Fruit fly (Drosophila melanogaster): Measurements from ENCODE around the gene CG6695.
A peak's percentile ranks its signal among the peaks of the same experiment; 100 is the strongest.

CG6695 gene

dm6 chr3R:24659173-24659846 is 4.3 kb downstream of the CG6695 start, which contains the start of gene CG31126:
Gene CG31126 (plus strand): TSS chr3R:24659621.
- no peak for TF ChIP-seq CG32121 (GFP tag; IDR thresholded peaks at IDR 0.05)
- no peak for TF ChIP-seq gl (tag; optimal IDR thresholded peaks at IDR 0.05)
- no peak for TF ChIP-seq Ets98B (GFP tag; IDR thresholded peaks at IDR 0.05)
- TF ChIP-seq CG4496 (GFP tag; IDR thresholded peaks at IDR 0.05), result no peak
- TF ChIP-seq CG14655 (GFP tag; optimal IDR thresholded peaks at IDR 0.05), result no peak

dm6 chr3R:24661679-24662411 is 6.9 kb downstream of the CG6695 start, which contains the start of gene Ppox:
Gene Ppox (minus strand): TSS chr3R:24661851.
- TF ChIP-seq CG4496 (GFP tag; IDR thresholded peaks at IDR 0.05), result no peak
- TF ChIP-seq CG34367 (tag; optimal IDR thresholded peaks at IDR 0.05), result no peak
- no peak for TF ChIP-seq EcR (GFP tag; optimal IDR thresholded peaks at IDR 0.05)
- TF ChIP-seq Snoo (tag; optimal IDR thresholded peaks at IDR 0.05), result no peak
- TF ChIP-seq fd96Ca (GFP tag; IDR thresholded peaks at IDR 0.05), result no peak
- no peak for TF ChIP-seq Pif1A (GFP tag; optimal IDR thresholded peaks at IDR 0.05)
- TF ChIP-seq gl (tag; optimal IDR thresholded peaks at IDR 0.05), result no peak
- no peak for TF ChIP-seq rn (GFP tag; IDR thresholded peaks at IDR 0.05)

dm6 chr3R:24662412-24662796 is 7.4 kb downstream of the CG6695 start, which contains the start of gene slo:
Gene slo (plus strand): TSS chr3R:24662491.
- TF ChIP-seq CG32121 (GFP tag; IDR thresholded peaks at IDR 0.05) (no peak), CG14655 (GFP tag; optimal IDR thresholded peaks at IDR 0.05) (no peak), D1 (tag; optimal IDR thresholded peaks at IDR 0.05) (no peak), rn (GFP tag; IDR thresholded peaks at IDR 0.05) (no peak), fd96Ca (GFP tag; IDR thresholded peaks at IDR 0.05) (no peak), Ets98B (GFP tag; IDR thresholded peaks at IDR 0.05) (no peak), CG17806 (tag; optimal IDR thresholded peaks at IDR 0.05) (no peak), gl (tag; optimal IDR thresholded peaks at IDR 0.05) (no peak), CG9948 (tag; optimal IDR thresholded peaks at IDR 0.05) (no peak), CG15710 (tag; optimal IDR thresholded peaks at IDR 0.05) (no peak), EcR (GFP tag; optimal IDR thresholded peaks at IDR 0.05) (no peak), CG12605 (GFP tag; IDR thresholded peaks at IDR 0.05) (no peak), CG13204 (GFP tag; optimal IDR thresholded peaks at IDR 0.05) (no peak), CG8159 (tag; optimal IDR thresholded peaks at IDR 0.05) (no peak), Pif1A (GFP tag; optimal IDR thresholded peaks at IDR 0.05) (no peak)

dm6 chr3R:24663044-24663443 is 8.1 kb downstream of the CG6695 start:
- TF ChIP-seq fd96Ca (GFP tag; IDR thresholded peaks at IDR 0.05), result no peak
- TF ChIP-seq CG32121 (GFP tag; IDR thresholded peaks at IDR 0.05), result no peak
- no peak for TF ChIP-seq D1 (tag; optimal IDR thresholded peaks at IDR 0.05)
- no peak for TF ChIP-seq EcR (GFP tag; optimal IDR thresholded peaks at IDR 0.05)
- TF ChIP-seq Pif1B (GFP tag; optimal IDR thresholded peaks at IDR 0.05), result no peak
- TF ChIP-seq gl (tag; optimal IDR thresholded peaks at IDR 0.05), result no peak

dm6 chr3R:24667538-24668207 is 12.7 kb downstream of the CG6695 start:
- TF ChIP-seq CG10348 (GFP tag; IDR thresholded peaks at IDR 0.05) (no peak), Ets98B (GFP tag; IDR thresholded peaks at IDR 0.05) (peak; percentile 26; the same call in 1 of the 2 replicates), CG13204 (GFP tag; optimal IDR thresholded peaks at IDR 0.05) (no peak), fd96Ca (GFP tag; IDR thresholded peaks at IDR 0.05) (peak; percentile 15; the same call in 1 of the 3 replicates), Pif1A (GFP tag; optimal IDR thresholded peaks at IDR 0.05) (no peak), CG15710 (tag; optimal IDR thresholded peaks at IDR 0.05) (no peak)

- TF ChIP-seq rn (GFP tag; IDR thresholded peaks at IDR 0.05) (no peak), CG8301 (tag; optimal IDR thresholded peaks at IDR 0.05) (no peak), Pif1A (GFP tag; optimal IDR thresholded peaks at IDR 0.05) (no peak), CG34367 (tag; optimal IDR thresholded peaks at IDR 0.05) (no peak), CG32121 (GFP tag; IDR thresholded peaks at IDR 0.05) (no peak), EcR (GFP tag; optimal IDR thresholded peaks at IDR 0.05) (no peak), CG12605 (GFP tag; IDR thresholded peaks at IDR 0.05) (no peak), CG8159 (tag; optimal IDR thresholded peaks at IDR 0.05) (no peak), fd96Ca (GFP tag; IDR thresholded peaks at IDR 0.05) (no peak), CG9948 (tag; optimal IDR thresholded peaks at IDR 0.05) (no peak), Pif1B (GFP tag; optimal IDR thresholded peaks at IDR 0.05) (no peak), gl (tag; optimal IDR thresholded peaks at IDR 0.05) (no peak), CG17806 (tag; optimal IDR thresholded peaks at IDR 0.05) (no peak)
These were observed 16.7 kb downstream of the CG6695 start for dm6 chr3R:24671662-24672061.
